Worm (Caenorhabditis elegans) whole organism, L1 larva: ENCODE data around the gene spe-36.

Source experiments
- C16A3.4 ChIP-seq: fragments of 150-350 bp; optimal IDR thresholded peaks from 2 replicates; lab custom pipeline; 2014; ENCODE audit warnings: missing biosample characterization, missing genetic modification characterization
- C34B4.2 ChIP-seq: sonication (generic microtip); optimal IDR thresholded peaks from 2 replicates; lab custom pipeline; 2017; ENCODE audit warnings: mild to moderate bottlenecking, missing genetic modification characterization, missing compliant biosample characterization
- ama-1 ChIP-seq: fragments of 150-350 bp; optimal IDR thresholded peaks from 2 replicates; lab custom pipeline; 2014
- ceh-8 ChIP-seq: fragments of 200-800 bp; sonication (Bioruptor generic); optimal IDR thresholded peaks from 2 replicates; lab custom pipeline; 2018; ENCODE audit warnings: mild to moderate bottlenecking, missing genetic modification characterization, moderate library complexity, missing compliant biosample characterization
- efl-1 ChIP-seq, 4 experiments: fragments of 150-350 bp; optimal IDR thresholded peaks in 3 of 4; peaks in 1 of 4; 1 replicate in 1 of 4; 2 replicates in 3 of 4; lab custom pipeline; 2014; ENCODE audit warnings: missing biosample characterization in 2 of 4, missing genetic modification characterization in 2 of 4, missing genetic modification reagents in 2 of 4
- efl-3 ChIP-seq: fragments of 200-800 bp; sonication (Bioruptor generic); optimal IDR thresholded peaks from 2 replicates; lab custom pipeline; 2018; ENCODE audit warnings: mild to moderate bottlenecking, missing genetic modification characterization, missing compliant biosample characterization
- elt-2 ChIP-seq: sonication (generic microtip); optimal IDR thresholded peaks from 2 replicates; lab custom pipeline; 2016; ENCODE audit warnings: missing genetic modification characterization, mild to moderate bottlenecking, inconsistent platforms, missing compliant biosample characterization, missing genetic modification reagents
- fkh-10 ChIP-seq: sonication (generic microtip); optimal IDR thresholded peaks from 2 replicates; lab custom pipeline; 2017; ENCODE audit warnings: missing biosample characterization, missing genetic modification reagents, missing genetic modification characterization
- fkh-8 ChIP-seq: sonication (generic microtip); optimal IDR thresholded peaks from 2 replicates; lab custom pipeline; 2016; ENCODE audit warnings: mild to moderate bottlenecking, missing genetic modification characterization, missing compliant biosample characterization
- isw-1 ChIP-seq: fragments of 200-800 bp; sonication (Bioruptor generic); IDR thresholded peaks from 2 replicates; pipeline ENCODE4 v1.3.6; 2022; ENCODE audit warnings: missing genetic modification characterization, missing compliant biosample characterization
- jun-1 ChIP-seq: fragments of 150-350 bp; optimal IDR thresholded peaks from 2 replicates; lab custom pipeline; 2014; ENCODE audit warnings: missing biosample characterization, missing genetic modification reagents, missing genetic modification characterization
- lin-35 ChIP-seq, 2 experiments: fragments of 150-350 bp; optimal IDR thresholded peaks; 2 replicates each; lab custom pipeline; 2014; ENCODE audit warnings: missing biosample characterization in 2 of 2, missing genetic modification characterization in 2 of 2, missing genetic modification reagents in 2 of 2
- lir-3 ChIP-seq: sonication (generic microtip); optimal IDR thresholded peaks from 2 replicates; lab custom pipeline; 2016; ENCODE audit warnings: mild to moderate bottlenecking, missing genetic modification characterization, moderate library complexity, missing compliant biosample characterization; ENCODE audit not compliant: poor library complexity
- mab-9 ChIP-seq: fragments of 200-800 bp; sonication (Bioruptor generic); IDR thresholded peaks from 2 replicates; pipeline ENCODE4 v1.3.6; 2022; ENCODE audit warnings: missing genetic modification reagents, missing genetic modification characterization, missing compliant biosample characterization
- mef-2 ChIP-seq: fragments of 150-350 bp; optimal IDR thresholded peaks from 2 replicates; lab custom pipeline; 2014; ENCODE audit warnings: missing biosample characterization, missing genetic modification characterization
- mep-1 ChIP-seq: fragments of 150-350 bp; optimal IDR thresholded peaks from 2 replicates; lab custom pipeline; 2014; ENCODE audit warnings: missing biosample characterization, missing genetic modification characterization
- nhr-11 ChIP-seq: fragments of 150-350 bp; optimal IDR thresholded peaks from 2 replicates; lab custom pipeline; 2014; ENCODE audit warnings: missing biosample characterization, missing genetic modification characterization
- nhr-12 ChIP-seq: sonication (generic microtip); optimal IDR thresholded peaks from 2 replicates; lab custom pipeline; 2017; ENCODE audit warnings: missing biosample characterization, missing genetic modification characterization
- nhr-19 ChIP-seq: fragments of 200-800 bp; sonication (Bioruptor generic); conservative IDR thresholded peaks from 2 replicates; pipeline ENCODE4 v1.3.6; 2022; ENCODE audit warnings: missing genetic modification characterization, missing compliant biosample characterization
- nhr-20 ChIP-seq: sonication (generic microtip); optimal IDR thresholded peaks from 2 replicates; lab custom pipeline; 2016; ENCODE audit warnings: mild to moderate bottlenecking, missing genetic modification characterization, missing compliant biosample characterization
- nhr-71 ChIP-seq: sonication (generic microtip); optimal IDR thresholded peaks from 2 replicates; lab custom pipeline; 2016; ENCODE audit warnings: mild to moderate bottlenecking, missing genetic modification characterization, moderate library complexity, missing compliant biosample characterization
- nhr-76 ChIP-seq: sonication (generic microtip); optimal IDR thresholded peaks from 2 replicates; lab custom pipeline; 2017; ENCODE audit warnings: missing biosample characterization, missing genetic modification characterization
- nhr-85 ChIP-seq: sonication (generic microtip); peaks from one replicate; lab custom pipeline; 2016; ENCODE audit warnings: missing genetic modification characterization, inconsistent platforms, missing compliant biosample characterization
- skn-1 ChIP-seq: fragments of 150-350 bp; optimal IDR thresholded peaks from 2 replicates; lab custom pipeline; 2014; ENCODE audit warnings: missing biosample characterization, missing genetic modification characterization
- snu-23 ChIP-seq: sonication (generic microtip); optimal IDR thresholded peaks from 2 replicates; lab custom pipeline; 2016; ENCODE audit warnings: missing genetic modification characterization, missing compliant biosample characterization
- sox-4 ChIP-seq: sonication (generic microtip); optimal IDR thresholded peaks from 2 replicates; lab custom pipeline; 2016; ENCODE audit warnings: missing genetic modification characterization, missing compliant biosample characterization
- sptf-1 ChIP-seq: fragments of 150-350 bp; optimal IDR thresholded peaks from 2 replicates; lab custom pipeline; 2014; ENCODE audit warnings: missing biosample characterization, missing genetic modification characterization
- sup-37 ChIP-seq: fragments of 200-800 bp; sonication (Bioruptor generic); optimal IDR thresholded peaks from 2 replicates; lab custom pipeline; 2018; ENCODE audit warnings: mild to moderate bottlenecking, missing genetic modification characterization, missing compliant biosample characterization
- tbx-2 ChIP-seq: sonication (generic microtip); optimal IDR thresholded peaks from 2 replicates; lab custom pipeline; 2016; ENCODE audit warnings: missing genetic modification characterization, missing compliant biosample characterization
- unc-130 ChIP-seq: fragments of 150-350 bp; optimal IDR thresholded peaks from 2 replicates; lab custom pipeline; 2017; ENCODE audit warnings: missing biosample characterization, missing genetic modification characterization, inconsistent platforms
- unc-62 ChIP-seq: fragments of 150-350 bp; optimal IDR thresholded peaks from 2 replicates; lab custom pipeline; 2014; ENCODE audit warnings: missing biosample characterization, missing genetic modification reagents, missing genetic modification characterization
- unc-86 ChIP-seq: sonication (generic microtip); optimal IDR thresholded peaks from 2 replicates; lab custom pipeline; 2016; ENCODE audit warnings: missing genetic modification characterization, missing compliant biosample characterization
- vab-15 ChIP-seq: sonication (generic microtip); optimal IDR thresholded peaks from 2 replicates; lab custom pipeline; 2017; ENCODE audit warnings: missing genotype, mild to moderate bottlenecking, missing genetic modification characterization, missing compliant biosample characterization

The spe-36 gene

ce11 chrIV:11635437-11636408 lies 43.7 kb upstream of the spe-36 start, which contains the start of gene mars-1 (continued):
- peak; percentile 80 for TF ChIP-seq vab-15
- TF ChIP-seq C16A3.4 (tag; lab: Kevin White, UChicago), result peak; percentile 89
- TF ChIP-seq mep-1 (tag; lab: Kevin White, UChicago), result peak; percentile 84
- TF ChIP-seq nhr-85 (tag; lab: Kevin White, UChicago), result peak; percentile 81
- TF ChIP-seq tbx-2 (tag; lab: Kevin White, UChicago), result peak; percentile 73
- peak; percentile 16 for TF ChIP-seq elt-2 (tag; lab: Kevin White, UChicago)
- no peak for TF ChIP-seq C34B4.2 (tag; lab: Kevin White, UChicago)
- TF ChIP-seq jun-1 (tag; lab: Kevin White, UChicago), result peak; percentile 60
- TF ChIP-seq snu-23 (GFP tag; lab: Kevin White, UChicago), result peak; percentile 85
- no peak for TF ChIP-seq mef-2 (tag; lab: Kevin White, UChicago)
- no peak for TF ChIP-seq mab-9 (GFP tag; lab: Robert Waterston, UW)
- TF ChIP-seq efl-3 (GFP tag; lab: Kevin White, UChicago), result no peak
- TF ChIP-seq ceh-8 (GFP tag; lab: Kevin White, UChicago), result no peak
- peak; percentile 37 for TF ChIP-seq unc-130 (tag; lab: Kevin White, UChicago)
- peak; percentile 86 for TF ChIP-seq fkh-8 (tag; lab: Kevin White, UChicago)
- TF ChIP-seq, all 84 proteins: peak for 50

ce11 chrIV:11631750-11632149 lies 39.7 kb upstream of the spe-36 start, which contains the start of gene F58B3.4:
Gene F58B3.4 (minus strand): TSS chrIV:11631850.
- TF ChIP-seq nhr-19 (no peak), nhr-11 (tag; lab: Kevin White, UChicago) (no peak), mep-1 (tag; lab: Kevin White, UChicago) (no peak), unc-62 (GFP tag; lab: Kevin White, UChicago) (no peak)

ce11 chrIV:11627847-11628246 lies 35.8 kb upstream of the spe-36 start, which contains the start of gene lys-6:
Gene lys-6 (minus strand): TSS chrIV:11627947.
- TF ChIP-seq efl-1 (optimal IDR thresholded peaks at IDR 0.05; lab: Kevin White, UChicago) (no peak), efl-1 (GFP tag; optimal IDR thresholded peaks at IDR 0.05 in 1 of 2; lab: Kevin White, UChicago) (peak in 1 of 2 experiments; percentile 68), sup-37 (no peak), ama-1 (lab: Kevin White, UChicago) (no peak), nhr-85 (tag; lab: Kevin White, UChicago) (no peak), mef-2 (tag; lab: Kevin White, UChicago) (no peak)

ce11 chrIV:11625482-11625881 lies 33.4 kb upstream of the spe-36 start, which contains the start of gene lys-5:
Gene lys-5 (minus strand): TSS chrIV:11625582.
- no peak for TF ChIP-seq sptf-1 (tag; lab: Kevin White, UChicago)
- no peak for TF ChIP-seq skn-1 (tag; lab: Kevin White, UChicago)
- TF ChIP-seq C16A3.4 (tag; lab: Kevin White, UChicago), result no peak
- TF ChIP-seq sox-4 (tag; lab: Kevin White, UChicago), result no peak
- no peak for TF ChIP-seq fkh-8 (tag; lab: Kevin White, UChicago)
- TF ChIP-seq unc-86, result no peak
- no peak for TF ChIP-seq unc-130 (tag; lab: Kevin White, UChicago)
- TF ChIP-seq fkh-10 (GFP tag; lab: Kevin White, UChicago), result no peak
- no peak for TF ChIP-seq isw-1 (GFP tag; lab: Robert Waterston, UW)
- TF ChIP-seq tbx-2 (tag; lab: Kevin White, UChicago), result no peak
- no peak for TF ChIP-seq nhr-76 (tag; lab: Kevin White, UChicago)
- no peak for TF ChIP-seq lir-3 (tag; lab: Kevin White, UChicago)
- no peak for TF ChIP-seq nhr-71 (tag; lab: Kevin White, UChicago)

ce11 chrIV:11623759-11624287 lies 31.8 kb upstream of the spe-36 start:
- peak; percentile 72 for TF ChIP-seq elt-2 (tag; lab: Kevin White, UChicago)
- TF ChIP-seq nhr-12, result no peak
- peak; percentile 38 for TF ChIP-seq nhr-20 (tag; lab: Kevin White, UChicago)
- peak in 1 of 2 experiments; percentile 4 for TF ChIP-seq lin-35 (GFP tag; optimal IDR thresholded peaks at IDR 0.05; lab: Kevin White, UChicago)
